Fruit fly (Drosophila melanogaster) whole organism, embryonic: Measurements from ENCODE around the gene PCNA2.

Experiments
- BEAF-32 ChIP-seq: fragments of 200-800 bp; sonication (Bioruptor generic); optimal IDR thresholded peaks from 3 replicates; lab custom pipeline; 2017; ENCODE audit warnings: missing biosample characterization, missing genetic modification characterization, mild to moderate bottlenecking, moderate library complexity, missing genetic modification reagents
- CG10959 ChIP-seq: fragments of 200-800 bp; sonication (Bioruptor generic); IDR thresholded peaks from 2 replicates; pipeline ENCODE4 v1.3.6; 2022; ENCODE audit warnings: missing biosample characterization, missing genetic modification characterization
- CG11696 ChIP-seq: fragments of 200-800 bp; sonication (Bioruptor generic); IDR thresholded peaks from 2 replicates; pipeline ENCODE4 v1.3.6; 2022; ENCODE audit warnings: missing biosample characterization, missing genetic modification characterization
- CG1529 ChIP-seq: fragments of 200-800 bp; sonication (Bioruptor generic); optimal IDR thresholded peaks from 3 replicates; lab custom pipeline; 2018; ENCODE audit warnings: missing biosample characterization, missing genetic modification characterization
- CG15601 ChIP-seq: fragments of 200-800 bp; sonication (Bioruptor generic); optimal IDR thresholded peaks from 3 replicates; lab custom pipeline; 2019; ENCODE audit warnings: missing biosample characterization, mild to moderate bottlenecking, missing genetic modification characterization, moderate library complexity
- CG17385 ChIP-seq: fragments of 200-800 bp; sonication (Bioruptor generic); optimal IDR thresholded peaks from 3 replicates; lab custom pipeline; 2018; ENCODE audit warnings: missing biosample characterization, mild to moderate bottlenecking, missing genetic modification characterization
- CG17912 ChIP-seq: fragments of 200-800 bp; sonication (Bioruptor generic); optimal IDR thresholded peaks from 2 replicates; lab custom pipeline; 2018; ENCODE audit warnings: missing biosample characterization, mild to moderate bottlenecking, missing genetic modification characterization
- CG18599 ChIP-seq: fragments of 200-800 bp; sonication (Bioruptor generic); optimal IDR thresholded peaks from 3 replicates; lab custom pipeline; 2017; ENCODE audit warnings: missing biosample characterization, missing genetic modification characterization, mild to moderate bottlenecking, moderate library complexity, missing genetic modification reagents
- CG2120 ChIP-seq: fragments of 200-800 bp; sonication (Bioruptor generic); optimal IDR thresholded peaks from 3 replicates; lab custom pipeline; 2016; ENCODE audit warnings: missing biosample characterization, missing genetic modification characterization
- CG2678 ChIP-seq: fragments of 200-800 bp; sonication (Bioruptor generic); optimal IDR thresholded peaks from 3 replicates; lab custom pipeline; 2019; ENCODE audit warnings: missing biosample characterization, mild to moderate bottlenecking, missing genetic modification characterization, moderate library complexity
- CG2889 ChIP-seq: fragments of 200-800 bp; sonication (Bioruptor generic); IDR thresholded peaks from 3 replicates; pipeline ENCODE4 v1.3.6; 2022; ENCODE audit warnings: missing biosample characterization, missing genetic modification characterization
- CG3281 ChIP-seq: fragments of 200-800 bp; sonication (Bioruptor generic); optimal IDR thresholded peaks from 3 replicates; lab custom pipeline; 2017; ENCODE audit warnings: missing biosample characterization, mild to moderate bottlenecking, missing genetic modification characterization
- CG33557 ChIP-seq: fragments of 200-800 bp; sonication (Bioruptor generic); optimal IDR thresholded peaks from 2 replicates; lab custom pipeline; 2019; ENCODE audit warnings: missing biosample characterization, mild to moderate bottlenecking, missing genetic modification characterization, moderate library complexity
- CG4404 ChIP-seq: fragments of 200-800 bp; sonication (Bioruptor generic); IDR thresholded peaks from 2 replicates; pipeline ENCODE4 v1.3.6; 2022; ENCODE audit warnings: missing biosample characterization, missing genetic modification characterization
- CG6683 ChIP-seq: fragments of 200-800 bp; sonication (Bioruptor generic); optimal IDR thresholded peaks from 2 replicates; lab custom pipeline; 2017; ENCODE audit warnings: missing biosample characterization, mild to moderate bottlenecking, missing genetic modification characterization, missing genetic modification reagents
- CG6765 ChIP-seq: fragments of 200-800 bp; sonication (Bioruptor generic); optimal IDR thresholded peaks from 3 replicates; lab custom pipeline; 2017; ENCODE audit warnings: missing biosample characterization, mild to moderate bottlenecking, missing genetic modification characterization
- CG7987 ChIP-seq: fragments of 200-800 bp; sonication (Bioruptor generic); optimal IDR thresholded peaks from 2 replicates; lab custom pipeline; 2018; ENCODE audit warnings: missing biosample characterization, mild to moderate bottlenecking, missing genetic modification characterization, moderate library complexity
- CG9876 ChIP-seq: fragments of 200-800 bp; sonication (Bioruptor generic); optimal IDR thresholded peaks from 2 replicates; lab custom pipeline; 2016; ENCODE audit warnings: missing biosample characterization, missing genetic modification characterization
- CHES-1-like ChIP-seq: fragments of 200-800 bp; sonication (Bioruptor generic); optimal IDR thresholded peaks from 2 replicates; lab custom pipeline; 2016; ENCODE audit warnings: missing biosample characterization, missing genetic modification characterization
- D19A ChIP-seq: fragments of 200-800 bp; optimal IDR thresholded peaks from 3 replicates; lab custom pipeline; 2019; ENCODE audit warnings: missing biosample characterization, mild to moderate bottlenecking, missing genetic modification characterization, moderate library complexity
- Dip2 ChIP-seq: fragments of 200-800 bp; sonication (Bioruptor generic); IDR thresholded peaks from 2 replicates; pipeline ENCODE4 v1.3.6; 2022; ENCODE audit warnings: missing biosample characterization, missing genetic modification characterization
- Drgx ChIP-seq: fragments of 200-800 bp; sonication (Bioruptor generic); IDR thresholded peaks from 2 replicates; pipeline ENCODE4 v1.3.6; 2022; ENCODE audit warnings: missing biosample characterization, missing genetic modification characterization
- Ets65A ChIP-seq: fragments of 200-800 bp; sonication (Bioruptor generic); peaks from one replicate; lab custom pipeline; 2016; ENCODE audit warnings: missing biosample characterization, missing genetic modification characterization
- Hmx ChIP-seq: fragments of 200-800 bp; sonication (Bioruptor generic); optimal IDR thresholded peaks from 2 replicates; lab custom pipeline; 2016; ENCODE audit warnings: missing biosample characterization, missing genetic modification characterization
- Med ChIP-seq: fragments of 200-800 bp; sonication (Bioruptor generic); peaks from one replicate; lab custom pipeline; 2016; ENCODE audit warnings: missing biosample characterization, missing genetic modification characterization, mild to moderate bottlenecking, inconsistent platforms, moderate library complexity
- Ptx1 ChIP-seq: fragments of 200-800 bp; sonication (Bioruptor generic); IDR thresholded peaks from 2 replicates; pipeline ENCODE4 v1.3.6; 2022; ENCODE audit warnings: missing biosample characterization, missing genetic modification characterization
- Tbp ChIP-seq: fragments of >200 bp; optimal IDR thresholded peaks from 2 replicates; lab custom pipeline; 2018; ENCODE audit warnings: missing biosample characterization, missing genetic modification characterization
- chm ChIP-seq: fragments of 200-800 bp; sonication (Bioruptor generic); IDR thresholded peaks from 2 replicates; pipeline ENCODE4 v1.3.6; 2022; ENCODE audit warnings: missing biosample characterization, missing genetic modification characterization
- crp ChIP-seq, 2 experiments: fragments of 200-800 bp; sonication (Bioruptor generic); optimal IDR thresholded peaks; 2 replicates in 1 of 2; 3 replicates in 1 of 2; lab custom pipeline; 2017; ENCODE audit warnings: missing biosample characterization in 2 of 2, missing genetic modification characterization in 2 of 2, mild to moderate bottlenecking in 1 of 2, moderate library complexity in 1 of 2
- cwo ChIP-seq: fragments of 200-800 bp; sonication (Bioruptor generic); optimal IDR thresholded peaks from 3 replicates; lab custom pipeline; 2017; ENCODE audit warnings: missing biosample characterization, missing genetic modification characterization, mild to moderate bottlenecking, moderate library complexity, missing genetic modification reagents
- dan ChIP-seq: fragments of 200-800 bp; sonication (Bioruptor generic); IDR thresholded peaks from 2 replicates; pipeline ENCODE4 v1.3.6; 2022; ENCODE audit warnings: missing biosample characterization, missing genetic modification characterization
- her ChIP-seq: fragments of 200-800 bp; sonication (Bioruptor generic); optimal IDR thresholded peaks from 2 replicates; lab custom pipeline; 2016; ENCODE audit warnings: missing biosample characterization, missing genetic modification characterization
- hkb ChIP-seq, 2 experiments: fragments of 200-800 bp in 1 of 2; fragments of >200 bp in 1 of 2; sonication (Bioruptor generic) in 1 of 2; IDR thresholded peaks in 1 of 2; optimal IDR thresholded peaks in 1 of 2; 2 replicates each; pipeline versions ENCODE4 v1.3.6 to Lab custom; 2017 to 2022; ENCODE audit warnings: missing biosample characterization in 1 of 2, missing genetic modification characterization in 1 of 2
- ind ChIP-seq: fragments of 200-800 bp; sonication (Bioruptor generic); optimal IDR thresholded peaks from 3 replicates; lab custom pipeline; 2016; ENCODE audit warnings: missing biosample characterization, missing genetic modification characterization
- inv ChIP-seq: fragments of 200-800 bp; sonication (Bioruptor generic); IDR thresholded peaks from 2 replicates; pipeline ENCODE4 v1.3.6; 2022; ENCODE audit warnings: missing biosample characterization, missing genetic modification characterization; ENCODE audit not compliant: partially characterized antibody
- knrl ChIP-seq: fragments of 200-800 bp; sonication (Bioruptor generic); IDR thresholded peaks from 3 replicates; pipeline ENCODE4 v1.3.6; 2022; ENCODE audit warnings: missing biosample characterization, missing genetic modification characterization; ENCODE audit not compliant: partially characterized antibody
- lbe ChIP-seq: fragments of 200-800 bp; sonication (Bioruptor generic); optimal IDR thresholded peaks from 2 replicates; lab custom pipeline; 2016; ENCODE audit warnings: missing biosample characterization, mild to moderate bottlenecking, missing genetic modification characterization
- mld ChIP-seq: fragments of 200-800 bp; sonication (Bioruptor generic); IDR thresholded peaks from 3 replicates; pipeline ENCODE4 v1.3.6; 2022; ENCODE audit warnings: missing biosample characterization, missing genetic modification characterization; ENCODE audit not compliant: partially characterized antibody
- onecut ChIP-seq: fragments of 200-800 bp; sonication (Bioruptor generic); IDR thresholded peaks from 2 replicates; pipeline ENCODE4 v1.3.6; 2022; ENCODE audit warnings: missing biosample characterization, missing genetic modification characterization
- pros ChIP-seq: fragments of 200-800 bp; sonication (Bioruptor generic); optimal IDR thresholded peaks from 3 replicates; lab custom pipeline; 2019; ENCODE audit warnings: missing biosample characterization, mild to moderate bottlenecking, missing genetic modification characterization, moderate library complexity
- psq ChIP-seq: fragments of 200-800 bp; sonication (Bioruptor generic); optimal IDR thresholded peaks from 2 replicates; lab custom pipeline; 2017; ENCODE audit warnings: missing biosample characterization, missing genetic modification characterization
- salm ChIP-seq: fragments of 200-800 bp; sonication (Bioruptor generic); optimal IDR thresholded peaks from 2 replicates; lab custom pipeline; 2018; ENCODE audit warnings: missing biosample characterization, mild to moderate bottlenecking, missing genetic modification characterization
- slp2 ChIP-seq: fragments of 200-800 bp; sonication (Bioruptor generic); optimal IDR thresholded peaks from 2 replicates; lab custom pipeline; 2016; ENCODE audit warnings: missing biosample characterization, missing genetic modification characterization
- tap ChIP-seq: fragments of 200-800 bp; optimal IDR thresholded peaks from 3 replicates; lab custom pipeline; 2019; ENCODE audit warnings: missing biosample characterization, mild to moderate bottlenecking, missing genetic modification characterization, moderate library complexity
- usp ChIP-seq: fragments of >200 bp; optimal IDR thresholded peaks from 2 replicates; lab custom pipeline; 2017; ENCODE audit warnings: missing biosample characterization, missing genetic modification characterization
- vfl ChIP-seq: fragments of 200-800 bp; sonication (Bioruptor generic); optimal IDR thresholded peaks from 2 replicates; lab custom pipeline; 2016; ENCODE audit warnings: missing biosample characterization, missing genetic modification characterization
- wdn ChIP-seq: fragments of 200-800 bp; sonication (Bioruptor generic); IDR thresholded peaks from 2 replicates; pipeline ENCODE4 v1.3.6; 2022; ENCODE audit warnings: missing biosample characterization, missing genetic modification characterization
- zen2 ChIP-seq: fragments of 200-800 bp; sonication (Bioruptor generic); IDR thresholded peaks from 3 replicates; pipeline ENCODE4 v1.3.6; 2022; ENCODE audit warnings: missing biosample characterization, missing genetic modification characterization; ENCODE audit not compliant: partially characterized antibody
- zfh2 ChIP-seq: fragments of 200-800 bp; sonication (Bioruptor generic); optimal IDR thresholded peaks from 2 replicates; lab custom pipeline; 2016; ENCODE audit warnings: missing biosample characterization, missing genetic modification characterization

PCNA2 gene

DNA sequence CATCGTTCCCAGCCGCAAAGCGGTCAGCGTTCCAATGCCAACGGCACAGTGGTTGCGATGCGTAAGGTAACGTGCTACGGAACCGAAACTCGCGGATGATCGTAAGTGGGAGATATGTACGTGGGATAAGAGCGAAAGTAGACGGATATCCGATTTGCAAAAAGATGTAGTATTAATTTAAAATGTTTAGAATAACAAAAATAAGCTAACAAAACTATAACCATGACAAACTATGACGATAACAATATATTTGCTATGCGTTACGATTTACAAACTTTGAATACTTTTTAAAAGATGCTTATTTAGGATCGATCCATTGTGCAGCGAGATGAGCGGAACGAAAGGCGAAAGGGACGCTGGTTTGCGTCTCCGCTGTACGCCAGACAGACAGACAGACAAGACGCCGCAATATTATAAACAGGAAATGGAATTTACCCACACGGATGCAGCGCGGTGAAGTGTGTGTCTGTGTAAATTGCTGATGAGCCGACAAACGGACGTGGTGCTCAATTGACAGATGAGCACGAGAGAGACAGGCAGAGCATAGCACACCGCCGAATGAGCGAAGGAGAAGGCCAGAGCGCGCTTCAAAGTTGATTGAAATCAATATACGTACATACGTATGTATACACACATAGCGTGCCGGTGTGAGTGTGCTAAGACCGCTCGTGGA lies 8.0 kb downstream of the PCNA2 start (continued):
- TF ChIP-seq inv (GFP tag; lab: Robert Waterston, UW) (no peak), onecut (GFP tag; lab: Robert Waterston, UW) (peak; percentile 73), CG2120 (peak; percentile 98), CHES-1-like (peak; percentile 96), CG3281 (GFP tag; lab: Kevin White, UChicago) (peak; percentile 97), CG2678 (tag; lab: Kevin White, UChicago) (peak; percentile 98), Tbp (GFP tag; lab: Kevin White, UChicago) (peak; percentile 50), CG17912 (peak; percentile 62), BEAF-32 (peak; percentile 26), CG6765 (GFP tag; lab: Kevin White, UChicago) (peak; percentile 92), usp (GFP tag; lab: Kevin White, UChicago) (no peak), hkb (optimal IDR thresholded peaks at IDR 0.05; lab: Kevin White, UChicago) (peak; percentile 54), hkb (GFP tag; IDR thresholded peaks at IDR 0.05; lab: Robert Waterston, UW) (peak; percentile 94), Ets65A (GFP tag; lab: Kevin White, UChicago) (peak; percentile 100), salm (peak; percentile 79), tap (tag; lab: Kevin White, UChicago) (peak; percentile 89), CG4404 (GFP tag; lab: Robert Waterston, UW) (peak; percentile 95), Ptx1 (GFP tag; lab: Robert Waterston, UW) (peak; percentile 96), psq (GFP tag; lab: Kevin White, UChicago) (peak; percentile 86), slp2 (GFP tag; lab: Kevin White, UChicago) (peak; percentile 97), CG17385 (GFP tag; lab: Kevin White, UChicago) (peak; percentile 86), Med (GFP tag; lab: Kevin White, UChicago) (peak; percentile 99), CG2889 (GFP tag; lab: Robert Waterston, UW) (peak; percentile 92), CG11696 (peak; percentile 73; the same call in 1 of the 2 replicates), Hmx (peak; percentile 91), CG18599 (GFP tag; lab: Kevin White, UChicago) (peak; percentile 97), zen2 (GFP tag; lab: Robert Waterston, UW) (0 out of 3 replicates have a peak, but pooled peaks have one; percentile 18), CG1529 (GFP tag; lab: Kevin White, UChicago) (peak; percentile 91), crp (GFP tag; optimal IDR thresholded peaks at IDR 0.05; lab: Kevin White, UChicago) (peak in 1 of 2 experiments; percentile 69), D19A (tag; lab: Kevin White, UChicago) (peak; percentile 92), lbe (GFP tag; lab: Kevin White, UChicago) (peak; percentile 63), CG9876 (GFP tag; lab: Kevin White, UChicago) (peak; percentile 95), CG6683 (peak; percentile 86), vfl (GFP tag; lab: Kevin White, UChicago) (peak; percentile 94), CG15601 (tag; lab: Kevin White, UChicago) (peak; percentile 91), her (peak; percentile 89), CG10959 (GFP tag; lab: Robert Waterston, UW) (peak; percentile 84), Drgx (GFP tag; lab: Robert Waterston, UW) (peak; percentile 95), mld (GFP tag; lab: Robert Waterston, UW) (no peak), chm (GFP tag; lab: Robert Waterston, UW) (peak; percentile 75), pros (peak; percentile 93), ind (peak; percentile 97), CG33557 (GFP tag; lab: Kevin White, UChicago) (peak; percentile 88), Dip2 (GFP tag; lab: Robert Waterston, UW) (peak; percentile 67), zfh2 (GFP tag; lab: Kevin White, UChicago) (peak; percentile 97), knrl (GFP tag; lab: Robert Waterston, UW) (no peak), wdn (GFP tag; lab: Robert Waterston, UW) (peak; percentile 83), CG7987 (GFP tag; lab: Kevin White, UChicago) (peak; percentile 74), cwo (GFP tag; lab: Kevin White, UChicago) (peak; percentile 93), dan (GFP tag; lab: Robert Waterston, UW) (no peak; the same call in 1 of the 2 replicates)
